Worm (Caenorhabditis elegans) whole organism, late embryonic: ENCODE results near the gene scl-1.

Experiments
- che-1 ChIP-seq: sonication (generic microtip); optimal IDR thresholded peaks from 2 replicates; lab custom pipeline; 2016; ENCODE audit warnings: mild to moderate bottlenecking, missing genetic modification characterization, missing compliant biosample characterization
- pat-9 ChIP-seq: fragments of 200-800 bp; sonication (Bioruptor generic); optimal IDR thresholded peaks from 2 replicates; lab custom pipeline; 2018; ENCODE audit warnings: mild to moderate bottlenecking, missing genetic modification characterization, moderate library complexity, missing compliant biosample characterization
- syd-9 ChIP-seq: sonication (generic microtip); optimal IDR thresholded peaks from 2 replicates; lab custom pipeline; 2016; ENCODE audit warnings: mild to moderate bottlenecking, missing genetic modification characterization, moderate library complexity, missing compliant biosample characterization
- tbx-2 ChIP-seq: sonication (generic microtip); optimal IDR thresholded peaks from 2 replicates; lab custom pipeline; 2016; ENCODE audit warnings: missing genetic modification characterization, missing compliant biosample characterization

DNA sequence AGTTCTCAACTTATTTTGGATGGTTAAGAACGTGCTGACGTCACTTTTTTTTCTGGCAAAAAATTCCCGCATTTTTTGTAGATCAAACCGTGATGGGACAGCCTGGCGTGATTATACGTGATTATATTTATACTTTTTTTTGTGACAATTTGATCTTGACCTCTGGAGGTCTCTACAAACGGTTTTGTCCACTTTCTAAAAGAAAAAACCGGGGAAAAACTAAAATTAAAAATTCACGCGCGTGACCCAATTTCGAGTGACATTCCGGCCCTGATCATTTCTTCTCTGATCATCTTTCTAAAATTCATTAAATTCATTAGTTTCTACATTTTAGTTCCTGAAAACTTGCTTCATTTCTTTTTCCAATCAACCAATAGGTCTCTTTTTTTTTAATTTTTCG is 48.8 kb downstream of the scl-1 start, which contains the start of gene rde-11:
- TF ChIP-seq che-1 (tag; lab: Kevin White, UChicago): no peak
- TF ChIP-seq syd-9 (tag; lab: Kevin White, UChicago): no peak
- no peak for TF ChIP-seq pat-9 (tag; lab: Kevin White, UChicago)
- no peak for TF ChIP-seq tbx-2
